Worm (Caenorhabditis elegans) whole organism, young adult: ENCODE data around the gene mec-4.

Source experiments
- B0019.2 ChIP-seq: fragments of 200-800 bp; sonication (Bioruptor generic); conservative IDR thresholded peaks from 2 replicates; pipeline ENCODE4 v1.3.6; 2022; ENCODE audit warnings: missing genetic modification reagents, missing genetic modification characterization, missing compliant biosample characterization
- C06A6.2 ChIP-seq: fragments of 200-800 bp; sonication (Bioruptor generic); conservative IDR thresholded peaks from 2 replicates; pipeline ENCODE4 v1.3.6; 2022; ENCODE audit warnings: missing genetic modification characterization, missing compliant biosample characterization
- D2030.7 ChIP-seq: fragments of 200-800 bp; sonication (Bioruptor generic); IDR thresholded peaks from 2 replicates; pipeline ENCODE4 v1.3.6; 2022; ENCODE audit warnings: missing genetic modification reagents, missing genetic modification characterization, missing compliant biosample characterization
- F22D6.2 ChIP-seq: sonication (generic microtip); optimal IDR thresholded peaks from 2 replicates; lab custom pipeline; 2016; ENCODE audit warnings: mild to moderate bottlenecking, missing genetic modification characterization, missing compliant biosample characterization
- F55B11.4 ChIP-seq: sonication (generic microtip); optimal IDR thresholded peaks from 2 replicates; lab custom pipeline; 2016; ENCODE audit warnings: missing compliant biosample characterization, missing genetic modification characterization, borderline replicate concordance; ENCODE audit not compliant: insufficient read depth
- F57A8.1 ChIP-seq: fragments of 200-800 bp; sonication (Bioruptor generic); optimal IDR thresholded peaks from 2 replicates; lab custom pipeline; 2018; ENCODE audit warnings: mild to moderate bottlenecking, missing genetic modification characterization, moderate library complexity, missing compliant biosample characterization
- F57C9.4 ChIP-seq: sonication (generic microtip); optimal IDR thresholded peaks from 2 replicates; lab custom pipeline; 2017; ENCODE audit warnings: mild to moderate bottlenecking, missing genetic modification characterization, missing compliant biosample characterization
- K11D2.4 ChIP-seq: fragments of 200-800 bp; sonication (Bioruptor generic); IDR thresholded peaks from 2 replicates; pipeline ENCODE4 v1.3.6; 2022; ENCODE audit warnings: missing genetic modification reagents, missing genetic modification characterization, missing compliant biosample characterization
- Y95B8A.8 ChIP-seq: fragments of 200-800 bp; sonication (Bioruptor generic); IDR thresholded peaks from 2 replicates; pipeline ENCODE4 v1.3.6; 2022; ENCODE audit warnings: missing genetic modification reagents, missing genetic modification characterization, missing compliant biosample characterization
- ZK185.1 ChIP-seq: sonication (generic microtip); optimal IDR thresholded peaks from 2 replicates; lab custom pipeline; 2016; ENCODE audit warnings: mild to moderate bottlenecking, missing genetic modification characterization, missing compliant biosample characterization; ENCODE audit not compliant: poor library complexity, severe bottlenecking
- ama-1 ChIP-seq, 3 experiments: fragments of 150-350 bp in 1 of 3; sonication (generic microtip) in 2 of 3; optimal IDR thresholded peaks; 2 replicates each; lab custom pipeline; 2014 to 2018; ENCODE audit warnings: missing biosample characterization in 2 of 3, missing genetic modification characterization in 2 of 3, missing genetic modification reagents in 2 of 3
- atf-7 ChIP-seq: sonication (generic microtip); optimal IDR thresholded peaks from 2 replicates; lab custom pipeline; 2017; ENCODE audit warnings: mild to moderate bottlenecking, missing genetic modification characterization, missing compliant biosample characterization
- bed-1 ChIP-seq: fragments of 200-800 bp; sonication (Bioruptor generic); IDR thresholded peaks from 2 replicates; pipeline ENCODE4 v1.3.6; 2022; ENCODE audit warnings: missing genetic modification reagents, missing genetic modification characterization, missing compliant biosample characterization
- bed-2 ChIP-seq: fragments of 200-800 bp; sonication (Bioruptor generic); IDR thresholded peaks from 2 replicates; pipeline ENCODE4 v1.3.6; 2022; ENCODE audit warnings: missing genetic modification reagents, missing genetic modification characterization, missing compliant biosample characterization
- ceh-100 ChIP-seq: fragments of 200-800 bp; sonication (Bioruptor generic); IDR thresholded peaks from 2 replicates; pipeline ENCODE4 v1.3.6; 2022; ENCODE audit warnings: missing genetic modification reagents, missing genetic modification characterization, missing compliant biosample characterization
- ceh-58 ChIP-seq: fragments of 200-800 bp; sonication (Bioruptor generic); IDR thresholded peaks from 2 replicates; pipeline ENCODE4 v1.3.6; 2022; ENCODE audit warnings: missing genetic modification characterization, missing compliant biosample characterization
- ceh-91 ChIP-seq: fragments of 200-800 bp; sonication (Bioruptor generic); IDR thresholded peaks from 2 replicates; pipeline ENCODE4 v1.3.6; 2022; ENCODE audit warnings: missing genetic modification reagents, missing genetic modification characterization, missing compliant biosample characterization
- dpl-1 ChIP-seq: fragments of 150-350 bp; optimal IDR thresholded peaks from 2 replicates; lab custom pipeline; 2014; ENCODE audit warnings: missing biosample characterization, missing genetic modification reagents, missing genetic modification characterization
- efl-1 ChIP-seq: fragments of 150-350 bp; optimal IDR thresholded peaks from 2 replicates; lab custom pipeline; 2014; ENCODE audit warnings: missing biosample characterization, missing genetic modification reagents, missing genetic modification characterization
- egl-44 ChIP-seq: fragments of 200-800 bp; sonication (Bioruptor generic); IDR thresholded peaks from 2 replicates; pipeline ENCODE4 v1.3.6; 2022; ENCODE audit warnings: missing genetic modification reagents, missing genetic modification characterization, missing compliant biosample characterization
- ets-4 ChIP-seq: fragments of 200-800 bp; sonication (Bioruptor generic); optimal IDR thresholded peaks from 2 replicates; lab custom pipeline; 2018; ENCODE audit warnings: mild to moderate bottlenecking, missing genetic modification characterization, missing compliant biosample characterization
- fkh-3 ChIP-seq: sonication (generic microtip); optimal IDR thresholded peaks from 2 replicates; lab custom pipeline; 2016; ENCODE audit warnings: mild to moderate bottlenecking, missing genetic modification characterization, missing compliant biosample characterization
- hmg-20 ChIP-seq: fragments of 200-800 bp; sonication (Bioruptor generic); IDR thresholded peaks from 2 replicates; pipeline ENCODE4 v1.3.6; 2022; ENCODE audit warnings: missing genetic modification reagents, missing genetic modification characterization, missing compliant biosample characterization
- hrde-1 ChIP-seq: sonication (generic microtip); optimal IDR thresholded peaks from 2 replicates; lab custom pipeline; 2016; ENCODE audit warnings: missing genetic modification characterization, mild to moderate bottlenecking, missing compliant biosample characterization, moderate library complexity, missing genotype, missing genetic modification reagents, borderline replicate concordance
- let-607 ChIP-seq, 2 experiments: fragments of 200-800 bp in 1 of 2; sonication (Bioruptor generic) in 1 of 2; sonication (generic microtip) in 1 of 2; optimal IDR thresholded peaks; 2 replicates each; lab custom pipeline; 2016 to 2018; ENCODE audit warnings: mild to moderate bottlenecking in 2 of 2, missing compliant biosample characterization in 2 of 2, missing genetic modification characterization in 2 of 2, moderate library complexity in 2 of 2, missing genotype in 1 of 2
- madf-10 ChIP-seq: sonication (generic microtip); optimal IDR thresholded peaks from 2 replicates; lab custom pipeline; 2016; ENCODE audit warnings: mild to moderate bottlenecking, missing genetic modification characterization, missing compliant biosample characterization
- madf-3 ChIP-seq: fragments of 200-800 bp; sonication (Bioruptor generic); IDR thresholded peaks from 2 replicates; pipeline ENCODE4 v1.3.6; 2022; ENCODE audit warnings: missing genetic modification reagents, missing genetic modification characterization, missing compliant biosample characterization
- madf-8 ChIP-seq: fragments of 200-800 bp; sonication (Bioruptor generic); conservative IDR thresholded peaks from 2 replicates; pipeline ENCODE4 v1.3.6; 2022; ENCODE audit warnings: missing genetic modification reagents, missing genetic modification characterization, missing compliant biosample characterization
- mxl-1 ChIP-seq: sonication (generic microtip); optimal IDR thresholded peaks from 2 replicates; lab custom pipeline; 2016; ENCODE audit warnings: missing genetic modification characterization, missing compliant biosample characterization
- nfya-2 ChIP-seq: fragments of 200-800 bp; sonication (Bioruptor generic); IDR thresholded peaks from 2 replicates; pipeline ENCODE4 v1.3.6; 2022; ENCODE audit warnings: missing genetic modification reagents, missing genetic modification characterization, missing compliant biosample characterization
- nhr-120 ChIP-seq: fragments of 200-800 bp; sonication (Bioruptor generic); IDR thresholded peaks from 2 replicates; pipeline ENCODE4 v1.3.6; 2022; ENCODE audit warnings: missing genetic modification characterization, missing compliant biosample characterization
- nhr-27 ChIP-seq: fragments of 200-800 bp; sonication (Bioruptor generic); optimal IDR thresholded peaks from 2 replicates; lab custom pipeline; 2018; ENCODE audit warnings: mild to moderate bottlenecking, missing genetic modification characterization, moderate library complexity, missing compliant biosample characterization
- nhr-80 ChIP-seq: sonication (generic microtip); optimal IDR thresholded peaks from 2 replicates; lab custom pipeline; 2016; ENCODE audit warnings: missing genetic modification characterization, missing compliant biosample characterization
- nhr-90 ChIP-seq: sonication (generic microtip); optimal IDR thresholded peaks from 2 replicates; lab custom pipeline; 2016; ENCODE audit warnings: missing genotype, mild to moderate bottlenecking, missing genetic modification characterization, missing compliant biosample characterization
- pbrm-1 ChIP-seq: fragments of 200-800 bp; sonication (Bioruptor generic); IDR thresholded peaks from 2 replicates; pipeline ENCODE4 v1.3.6; 2022; ENCODE audit warnings: missing genetic modification reagents, missing genetic modification characterization, missing compliant biosample characterization
- pha-4 ChIP-seq: fragments of 150-350 bp; sonication (generic microtip); optimal IDR thresholded peaks from 2 replicates; lab custom pipeline; 2014; ENCODE audit warnings: missing biosample characterization, missing genetic modification reagents, missing genetic modification characterization
- repo-1 ChIP-seq: sonication (generic microtip); optimal IDR thresholded peaks from 2 replicates; lab custom pipeline; 2017; ENCODE audit warnings: mild to moderate bottlenecking, missing genetic modification characterization, missing compliant biosample characterization
- rpc-1 ChIP-seq, 2 experiments: fragments of 150-350 bp in 1 of 2; sonication (generic microtip) in 1 of 2; optimal IDR thresholded peaks; 2 replicates each; lab custom pipeline; 2014 to 2018; ENCODE audit warnings: missing biosample characterization in 1 of 2, missing genetic modification characterization in 1 of 2, missing genetic modification reagents in 1 of 2, missing genotype in 1 of 2
- sdz-38 ChIP-seq: sonication (generic microtip); optimal IDR thresholded peaks from 2 replicates; lab custom pipeline; 2016; ENCODE audit warnings: missing genotype, missing genetic modification characterization, missing compliant biosample characterization
- snpc-1.3 ChIP-seq: sonication (generic microtip); optimal IDR thresholded peaks from 2 replicates; lab custom pipeline; 2017; ENCODE audit warnings: missing genetic modification characterization, mild to moderate bottlenecking, missing compliant biosample characterization, antibody characterized with exemption, moderate library complexity, missing genotype, missing genetic modification reagents; ENCODE audit not compliant: insufficient read depth
- sptf-2 ChIP-seq: fragments of 200-800 bp; sonication (Bioruptor generic); optimal IDR thresholded peaks from 2 replicates; lab custom pipeline; 2018; ENCODE audit warnings: mild to moderate bottlenecking, missing genetic modification characterization, missing compliant biosample characterization
- tlf-1 ChIP-seq: fragments of 200-800 bp; sonication (Bioruptor generic); optimal IDR thresholded peaks from 2 replicates; lab custom pipeline; 2018; ENCODE audit warnings: mild to moderate bottlenecking, missing genetic modification characterization, missing compliant biosample characterization
- unc-62 ChIP-seq: fragments of 150-350 bp; optimal IDR thresholded peaks from 2 replicates; lab custom pipeline; 2014; ENCODE audit warnings: missing biosample characterization, missing genetic modification reagents, missing genetic modification characterization
- xnd-1 ChIP-seq: sonication (generic microtip); optimal IDR thresholded peaks from 2 replicates; lab custom pipeline; 2016; ENCODE audit warnings: missing genotype, missing genetic modification reagents, missing genetic modification characterization, missing compliant biosample characterization
- ztf-22 ChIP-seq: fragments of 200-800 bp; sonication (Bioruptor generic); optimal IDR thresholded peaks from 2 replicates; lab custom pipeline; 2018; ENCODE audit warnings: mild to moderate bottlenecking, missing genetic modification characterization, moderate library complexity, missing compliant biosample characterization

The mec-4 gene

DNA sequence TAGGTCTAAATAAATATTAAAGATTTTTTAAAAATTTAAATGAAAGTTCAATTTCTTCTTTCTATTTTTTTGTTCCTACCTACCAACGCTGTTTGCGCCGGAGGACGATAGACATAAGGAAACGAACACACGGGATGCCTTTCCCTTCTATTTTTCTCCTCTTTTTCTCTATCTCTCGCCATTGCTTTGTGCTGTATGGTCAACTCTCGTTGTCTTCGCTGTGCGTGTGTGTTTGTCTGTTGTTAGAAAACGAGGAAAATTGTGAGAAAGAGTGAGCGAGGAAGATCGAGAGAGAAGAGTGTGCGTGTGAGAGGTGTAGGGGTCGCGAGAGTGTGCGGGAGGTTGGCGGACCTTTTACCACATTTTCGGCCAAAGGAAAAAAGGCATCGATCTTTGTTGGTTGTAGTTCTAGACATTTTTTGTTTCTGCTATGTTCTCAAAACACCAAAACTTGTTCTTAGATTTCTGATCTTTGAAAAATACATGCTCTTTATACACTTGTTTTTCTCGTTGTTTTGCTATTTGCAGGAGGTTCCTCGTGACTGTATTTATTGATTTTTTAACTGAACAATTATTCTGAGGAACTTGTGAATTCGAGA, 7.8 kb downstream of the mec-4 start (continued):
- TF ChIP-seq hmg-20 (GFP tag; lab: Robert Waterston, UW), result no peak
- TF ChIP-seq unc-62 (GFP tag; lab: Kevin White, UChicago), result no peak
- no peak for TF ChIP-seq repo-1

DNA sequence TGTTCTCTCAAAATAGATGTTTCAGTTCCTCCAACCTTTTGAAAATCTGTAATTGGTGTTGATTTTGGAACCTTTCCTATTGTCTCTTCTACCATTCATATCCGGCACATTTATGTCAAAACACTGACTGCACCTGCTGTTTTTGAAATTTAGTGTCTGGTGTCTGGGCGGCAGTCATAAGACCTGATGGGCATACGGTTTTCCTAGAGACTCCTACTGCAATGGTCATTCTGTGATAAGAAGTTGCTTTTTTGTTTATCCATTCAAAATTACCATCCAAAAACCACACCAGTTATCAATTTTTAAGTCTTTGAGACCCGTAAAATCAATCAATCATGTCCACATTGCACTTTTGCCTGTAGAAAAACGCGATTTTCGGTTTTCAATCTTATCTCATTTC, 8.3 kb downstream of the mec-4 start:
- TF ChIP-seq bed-1 (no peak), Y95B8A.8 (no peak), sptf-2 (GFP tag; lab: Kevin White, UChicago) (no peak), let-607 (tag; optimal IDR thresholded peaks at IDR 0.05; lab: Kevin White, UChicago) (peak in 1 of 2 experiments; percentile 28), ztf-22 (GFP tag; lab: Kevin White, UChicago) (peak; percentile 52), nhr-80 (tag; lab: Kevin White, UChicago) (peak; percentile 63), atf-7 (tag; lab: Kevin White, UChicago) (peak; percentile 4), B0019.2 (GFP tag; lab: Robert Waterston, UW) (no peak)

DNA sequence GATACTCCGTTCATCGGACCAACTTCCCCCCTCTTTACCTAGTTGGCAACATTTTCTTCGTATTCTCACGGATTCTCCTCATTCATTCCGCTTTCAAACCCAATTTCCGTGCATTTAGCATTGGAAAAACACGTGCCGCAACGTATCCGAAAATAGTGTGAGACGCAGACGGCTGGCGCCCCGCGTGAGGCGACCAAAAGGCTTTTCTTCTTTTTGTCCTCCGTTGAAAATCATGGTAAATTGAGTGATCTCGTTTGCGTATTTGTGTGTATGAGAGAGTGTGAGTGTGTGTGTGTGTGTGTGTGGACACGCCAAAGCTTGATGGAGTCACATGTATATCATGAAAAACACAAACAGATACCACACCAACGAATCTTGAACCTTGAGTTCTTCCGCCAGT, 10.1 kb downstream of the mec-4 start:
- peak; percentile 72 for TF ChIP-seq madf-10
- TF ChIP-seq tlf-1 (GFP tag; lab: Kevin White, UChicago), result peak; percentile 64
- TF ChIP-seq D2030.7 (GFP tag; lab: Robert Waterston, UW), result no peak
- no peak for TF ChIP-seq nhr-27 (tag; lab: Kevin White, UChicago)
- TF ChIP-seq fkh-3 (tag; lab: Kevin White, UChicago), result no peak
- 0 out of 2 replicates have a peak, but pooled peaks have one; percentile 53 for TF ChIP-seq madf-3
- peak; percentile 65 for TF ChIP-seq pbrm-1 (GFP tag; lab: Robert Waterston, UW)
- no peak for TF ChIP-seq bed-2 (GFP tag; lab: Robert Waterston, UW)
- TF ChIP-seq F55B11.4 (tag; lab: Kevin White, UChicago), result no peak
- TF ChIP-seq ceh-58 (GFP tag; lab: Robert Waterston, UW), result no peak
- no peak for TF ChIP-seq dpl-1 (GFP tag; lab: Kevin White, UChicago)
- no peak for TF ChIP-seq F57C9.4 (tag; lab: Kevin White, UChicago)
- TF ChIP-seq mxl-1 (tag; lab: Kevin White, UChicago), result no peak
- no peak for TF ChIP-seq rpc-1 (optimal IDR thresholded peaks at IDR 0.05; lab: Kevin White, UChicago)
- TF ChIP-seq rpc-1 (tag; optimal IDR thresholded peaks at IDR 0.05; lab: Kevin White, UChicago), result no peak
- TF ChIP-seq egl-44, result no peak
- TF ChIP-seq ama-1 (optimal IDR thresholded peaks at IDR 0.05; lab: Kevin White, UChicago), result peak; percentile 59
- TF ChIP-seq ama-1 (GFP tag; optimal IDR thresholded peaks at IDR 0.05; lab: Kevin White, UChicago), result no peak
- TF ChIP-seq C06A6.2 (GFP tag; lab: Robert Waterston, UW), result peak; percentile 74
- TF ChIP-seq ceh-100 (GFP tag; lab: Robert Waterston, UW), result no peak
- TF ChIP-seq ets-4 (GFP tag; lab: Kevin White, UChicago), result peak; percentile 45
- no peak for TF ChIP-seq snpc-1.3
- TF ChIP-seq sdz-38 (tag; lab: Kevin White, UChicago), result no peak
- no peak for TF ChIP-seq ceh-91 (GFP tag; lab: Robert Waterston, UW)
- no peak for TF ChIP-seq xnd-1
- peak; percentile 53 for TF ChIP-seq nhr-90 (tag; lab: Kevin White, UChicago)
- TF ChIP-seq nhr-120, result no peak
- TF ChIP-seq K11D2.4, result peak; percentile 79
- no peak for TF ChIP-seq sptf-2 (GFP tag; lab: Kevin White, UChicago)
- TF ChIP-seq nfya-2 (GFP tag; lab: Robert Waterston, UW), result no peak
- no peak for TF ChIP-seq hrde-1 (tag; lab: Kevin White, UChicago)
- peak; percentile 66 for TF ChIP-seq F22D6.2
- peak; percentile 52 for TF ChIP-seq ZK185.1
- TF ChIP-seq efl-1, result no peak
- TF ChIP-seq F57A8.1 (GFP tag; lab: Kevin White, UChicago), result no peak
- TF ChIP-seq madf-8 (GFP tag; lab: Robert Waterston, UW), result no peak
- TF ChIP-seq pha-4 (tag; lab: Kevin White, UChicago), result no peak
